Fruit fly (Drosophila melanogaster) whole organism, embryonic: ENCODE results near the gene Lcp65Ag3.

Source experiments
- Adf1 ChIP-seq: fragments of 200-800 bp; sonication (Bioruptor generic); IDR thresholded peaks from 2 replicates; pipeline ENCODE4 v1.3.6; 2022; ENCODE audit warnings: missing biosample characterization, missing genetic modification characterization
- Atf-2 ChIP-seq: fragments of 200-800 bp; sonication (Bioruptor generic); optimal IDR thresholded peaks from 2 replicates; lab custom pipeline; 2016; ENCODE audit warnings: missing biosample characterization, missing genetic modification characterization
- C15 ChIP-seq: fragments of 200-800 bp; sonication (Bioruptor generic); IDR thresholded peaks from 3 replicates; pipeline ENCODE4 v1.3.6; 2022; ENCODE audit warnings: missing biosample characterization, missing genetic modification characterization
- CG10209 ChIP-seq: fragments of 200-800 bp; sonication (Bioruptor generic); optimal IDR thresholded peaks from 3 replicates; lab custom pipeline; 2017; ENCODE audit warnings: missing biosample characterization, mild to moderate bottlenecking, missing genetic modification characterization, missing genetic modification reagents
- CG10267 ChIP-seq: fragments of 200-800 bp; sonication (Bioruptor generic); optimal IDR thresholded peaks from 2 replicates; lab custom pipeline; 2018; ENCODE audit warnings: missing biosample characterization, mild to moderate bottlenecking, missing genetic modification characterization, moderate library complexity
- CG11723 ChIP-seq: fragments of 200-800 bp; sonication (Bioruptor generic); optimal IDR thresholded peaks from 2 replicates; lab custom pipeline; 2017; ENCODE audit warnings: missing biosample characterization, mild to moderate bottlenecking, missing genetic modification characterization
- CG12071 ChIP-seq: fragments of 200-800 bp; sonication (Bioruptor generic); optimal IDR thresholded peaks from 3 replicates; lab custom pipeline; 2018; ENCODE audit warnings: missing biosample characterization, mild to moderate bottlenecking, missing genetic modification characterization
- CG12155 ChIP-seq: fragments of 200-800 bp; sonication (Bioruptor generic); optimal IDR thresholded peaks from 3 replicates; lab custom pipeline; 2016; ENCODE audit warnings: missing biosample characterization, missing genetic modification characterization
- CG12942 ChIP-seq: fragments of 200-800 bp; sonication (Bioruptor generic); optimal IDR thresholded peaks from 3 replicates; lab custom pipeline; 2016; ENCODE audit warnings: missing biosample characterization, missing genetic modification characterization
- CG13775 ChIP-seq: fragments of 200-800 bp; sonication (Bioruptor generic); optimal IDR thresholded peaks from 3 replicates; lab custom pipeline; 2017; ENCODE audit warnings: missing biosample characterization, mild to moderate bottlenecking, missing genetic modification characterization
- CG16863 ChIP-seq: fragments of 200-800 bp; sonication (Bioruptor generic); optimal IDR thresholded peaks from 3 replicates; lab custom pipeline; 2016; ENCODE audit warnings: missing biosample characterization, missing genetic modification characterization
- CG17802 ChIP-seq: fragments of 200-800 bp; sonication (Bioruptor generic); optimal IDR thresholded peaks from 2 replicates; lab custom pipeline; 2018; ENCODE audit warnings: missing biosample characterization, mild to moderate bottlenecking, missing genetic modification characterization, moderate library complexity
- CG18764 ChIP-seq: fragments of 200-800 bp; sonication (Bioruptor generic); optimal IDR thresholded peaks from 3 replicates; lab custom pipeline; 2016; ENCODE audit warnings: missing biosample characterization, missing genetic modification characterization
- CG30403 ChIP-seq: fragments of 200-800 bp; sonication (Bioruptor generic); optimal IDR thresholded peaks from 3 replicates; lab custom pipeline; 2016; ENCODE audit warnings: missing biosample characterization, missing genetic modification characterization
- CG31441 ChIP-seq: fragments of 200-800 bp; sonication (Bioruptor generic); IDR thresholded peaks from 2 replicates; pipeline ENCODE4 v1.3.6; 2022; ENCODE audit warnings: missing biosample characterization, missing genetic modification characterization
- CG32532 ChIP-seq: fragments of 200-800 bp; sonication (Bioruptor generic); IDR thresholded peaks from 2 replicates; pipeline ENCODE4 v1.3.6; 2022; ENCODE audit warnings: missing biosample characterization, missing genetic modification characterization
- CG3847 ChIP-seq: fragments of 200-800 bp; sonication (Bioruptor generic); IDR thresholded peaks from 2 replicates; pipeline ENCODE4 v1.3.6; 2022; ENCODE audit warnings: missing biosample characterization, missing genetic modification characterization
- CG4328 ChIP-seq: fragments of 200-800 bp; sonication (Bioruptor generic); optimal IDR thresholded peaks from 3 replicates; lab custom pipeline; 2017; ENCODE audit warnings: missing biosample characterization, missing genetic modification reagents, missing genetic modification characterization
- CG4854 ChIP-seq: fragments of 200-800 bp; sonication (Bioruptor generic); optimal IDR thresholded peaks from 2 replicates; lab custom pipeline; 2016; ENCODE audit warnings: missing biosample characterization, missing genetic modification characterization, inconsistent platforms
- CG5180 ChIP-seq: fragments of 200-800 bp; sonication (Bioruptor generic); optimal IDR thresholded peaks from 3 replicates; lab custom pipeline; 2017; ENCODE audit warnings: missing biosample characterization, missing genetic modification characterization, mild to moderate bottlenecking, moderate library complexity, missing genetic modification reagents
- CG6654 ChIP-seq: fragments of 200-800 bp; sonication (Bioruptor generic); optimal IDR thresholded peaks from 2 replicates; lab custom pipeline; 2017; ENCODE audit warnings: missing biosample characterization, mild to moderate bottlenecking, missing genetic modification characterization
- CG8290 ChIP-seq, 3 experiments: fragments of 200-800 bp; sonication (Bioruptor generic); optimal IDR thresholded peaks; 2 replicates each; lab custom pipeline; 2016 to 2019; ENCODE audit warnings: missing biosample characterization in 3 of 3, missing genetic modification characterization in 3 of 3, mild to moderate bottlenecking in 2 of 3, moderate library complexity in 1 of 3
- CG9817 ChIP-seq: fragments of 200-800 bp; sonication (Bioruptor generic); optimal IDR thresholded peaks from 2 replicates; lab custom pipeline; 2018; ENCODE audit warnings: missing biosample characterization, mild to moderate bottlenecking, missing genetic modification characterization, moderate library complexity
- Dad ChIP-seq: fragments of 200-800 bp; sonication (Bioruptor generic); optimal IDR thresholded peaks from 3 replicates; lab custom pipeline; 2016; ENCODE audit warnings: missing biosample characterization, missing genetic modification characterization
- Dek ChIP-seq: fragments of 200-800 bp; sonication (Bioruptor generic); optimal IDR thresholded peaks from 3 replicates; lab custom pipeline; 2019; ENCODE audit warnings: missing biosample characterization, mild to moderate bottlenecking, missing genetic modification characterization, moderate library complexity
- Dp ChIP-seq: fragments of 200-800 bp; sonication (Bioruptor generic); optimal IDR thresholded peaks from 2 replicates; lab custom pipeline; 2018; ENCODE audit warnings: missing biosample characterization, mild to moderate bottlenecking, missing genetic modification characterization, moderate library complexity
- Ets97D ChIP-seq: fragments of 200-800 bp; sonication (Bioruptor generic); optimal IDR thresholded peaks from 3 replicates; lab custom pipeline; 2016; ENCODE audit warnings: missing biosample characterization, missing genetic modification characterization
- HmgZ ChIP-seq: fragments of 200-800 bp; sonication (Bioruptor generic); optimal IDR thresholded peaks from 2 replicates; lab custom pipeline; 2018; ENCODE audit warnings: missing biosample characterization, mild to moderate bottlenecking, missing genetic modification characterization
- Kr ChIP-seq: fragments of 200-800 bp; sonication (Bioruptor generic); optimal IDR thresholded peaks from 2 replicates; lab custom pipeline; 2017; ENCODE audit warnings: missing biosample characterization, mild to moderate bottlenecking, missing genetic modification characterization
- NFAT ChIP-seq: fragments of 200-800 bp; sonication (Bioruptor generic); IDR thresholded peaks from 2 replicates; pipeline ENCODE4 v1.3.6; 2022; ENCODE audit warnings: missing biosample characterization, missing genetic modification characterization
- Optix ChIP-seq: fragments of 200-800 bp; sonication (Bioruptor generic); IDR thresholded peaks from 3 replicates; pipeline ENCODE4 v1.3.6; 2022; ENCODE audit warnings: missing biosample characterization, missing genetic modification characterization
- Taf1 ChIP-seq: fragments of 200-800 bp; sonication (Bioruptor generic); IDR thresholded peaks from 2 replicates; pipeline ENCODE4 v1.3.6; 2022; ENCODE audit warnings: missing biosample characterization, missing genetic modification characterization
- Vsx1 ChIP-seq: fragments of 200-800 bp; sonication (Bioruptor generic); optimal IDR thresholded peaks from 2 replicates; lab custom pipeline; 2017; ENCODE audit warnings: missing biosample characterization, mild to moderate bottlenecking, missing genetic modification characterization, missing genetic modification reagents
- ash1 ChIP-seq: fragments of 200-800 bp; sonication (Bioruptor generic); optimal IDR thresholded peaks from 2 replicates; lab custom pipeline; 2018; ENCODE audit warnings: missing biosample characterization, mild to moderate bottlenecking, missing genetic modification characterization
- bab2 ChIP-seq: fragments of 200-800 bp; sonication (Bioruptor generic); optimal IDR thresholded peaks from 2 replicates; lab custom pipeline; 2016; ENCODE audit warnings: missing biosample characterization, missing genetic modification characterization
- cato ChIP-seq: fragments of 200-800 bp; sonication (Bioruptor generic); optimal IDR thresholded peaks from 2 replicates; lab custom pipeline; 2016; ENCODE audit warnings: missing biosample characterization, missing genetic modification characterization, borderline replicate concordance
- dan ChIP-seq: fragments of 200-800 bp; sonication (Bioruptor generic); IDR thresholded peaks from 2 replicates; pipeline ENCODE4 v1.3.6; 2022; ENCODE audit warnings: missing biosample characterization, missing genetic modification characterization
- dmrt11E ChIP-seq: fragments of 200-800 bp; sonication (Bioruptor generic); optimal IDR thresholded peaks from 3 replicates; lab custom pipeline; 2018; ENCODE audit warnings: missing biosample characterization, mild to moderate bottlenecking, missing genetic modification characterization, moderate library complexity
- ham ChIP-seq: fragments of 200-800 bp; sonication (Bioruptor generic); IDR thresholded peaks from 2 replicates; pipeline ENCODE4 v1.3.6; 2022; ENCODE audit warnings: missing biosample characterization, missing genetic modification characterization
- lab ChIP-seq: fragments of 200-800 bp; sonication (Bioruptor generic); optimal IDR thresholded peaks from 3 replicates; lab custom pipeline; 2017; ENCODE audit warnings: missing biosample characterization, missing genetic modification characterization, mild to moderate bottlenecking, moderate library complexity, missing genetic modification reagents
- pros ChIP-seq: fragments of 200-800 bp; sonication (Bioruptor generic); optimal IDR thresholded peaks from 3 replicates; lab custom pipeline; 2019; ENCODE audit warnings: missing biosample characterization, mild to moderate bottlenecking, missing genetic modification characterization, moderate library complexity
- pum ChIP-seq: fragments of 200-800 bp; sonication (Bioruptor generic); optimal IDR thresholded peaks from 2 replicates; lab custom pipeline; 2016; ENCODE audit warnings: missing biosample characterization, missing genetic modification characterization
- slbo ChIP-seq: fragments of 200-800 bp; sonication (Bioruptor generic); IDR thresholded peaks from 2 replicates; pipeline ENCODE4 v1.3.6; 2022; ENCODE audit warnings: missing biosample characterization, missing genetic modification characterization
- tna ChIP-seq: fragments of 200-800 bp; sonication (Bioruptor generic); IDR thresholded peaks from 2 replicates; pipeline ENCODE4 v1.3.6; 2022; ENCODE audit warnings: missing biosample characterization, missing genetic modification characterization; ENCODE audit not compliant: partially characterized antibody
- toy ChIP-seq: fragments of 200-800 bp; sonication (Bioruptor generic); IDR thresholded peaks from 2 replicates; pipeline ENCODE4 v1.3.6; 2022; ENCODE audit warnings: missing biosample characterization, missing genetic modification characterization
- vfl ChIP-seq: fragments of 200-800 bp; sonication (Bioruptor generic); optimal IDR thresholded peaks from 2 replicates; lab custom pipeline; 2016; ENCODE audit warnings: missing biosample characterization, missing genetic modification characterization
- wdn ChIP-seq: fragments of 200-800 bp; sonication (Bioruptor generic); IDR thresholded peaks from 2 replicates; pipeline ENCODE4 v1.3.6; 2022; ENCODE audit warnings: missing biosample characterization, missing genetic modification characterization
- wor ChIP-seq: fragments of 200-800 bp; sonication (Bioruptor generic); IDR thresholded peaks from 2 replicates; pipeline ENCODE4 v1.3.6; 2022; ENCODE audit warnings: missing biosample characterization, missing genetic modification characterization

Lcp65Ag3 gene

dm6 chr3L:6159863-6160262 is 29.1 kb upstream of the Lcp65Ag3 start (continued):
- TF ChIP-seq CG16863 (GFP tag; lab: Kevin White, UChicago) (no peak), Kr (no peak), CG4854 (GFP tag; lab: Kevin White, UChicago) (no peak), wor (GFP tag; lab: Robert Waterston, UW) (no peak), CG10267 (tag; lab: Kevin White, UChicago) (peak; percentile 43), ham (GFP tag; lab: Robert Waterston, UW) (no peak), dmrt11E (tag; lab: Kevin White, UChicago) (peak; percentile 64), CG30403 (GFP tag; lab: Kevin White, UChicago) (peak; percentile 1), CG31441 (GFP tag; lab: Robert Waterston, UW) (peak; percentile 59), Dad (GFP tag; lab: Kevin White, UChicago) (no peak), wdn (no peak), toy (no peak), CG18764 (GFP tag; lab: Kevin White, UChicago) (no peak), Taf1 (GFP tag; lab: Robert Waterston, UW) (no peak), CG17802 (tag; lab: Kevin White, UChicago) (no peak), CG4328 (no peak)

- no peak for TF ChIP-seq vfl (GFP tag; lab: Kevin White, UChicago)
- TF ChIP-seq tna = no peak
- TF ChIP-seq pum (GFP tag; lab: Kevin White, UChicago) = no peak
- TF ChIP-seq Atf-2 (GFP tag; lab: Kevin White, UChicago) = no peak
- TF ChIP-seq slbo = 0 out of 2 replicates have a peak, but pooled peaks have one; percentile 13
- TF ChIP-seq C15 (GFP tag; lab: Robert Waterston, UW) = no peak
- no peak for TF ChIP-seq Vsx1 (GFP tag; lab: Kevin White, UChicago)
- no peak for TF ChIP-seq NFAT
Observed at dm6 chr3L:6158530-6158929, 27.7 kb upstream of the Lcp65Ag3 start, which contains the start of gene Cpr65Ay. Gene Cpr65Ay, minus strand, starts transcription at chr3L:6158630.

- TF ChIP-seq CG10209 (GFP tag; lab: Kevin White, UChicago) (peak; percentile 33), Ets97D (GFP tag; lab: Kevin White, UChicago) (no peak), CG11723 (peak; percentile 25), pum (GFP tag; lab: Kevin White, UChicago) (no peak), Optix (GFP tag; lab: Robert Waterston, UW) (no peak), CG5180 (GFP tag; lab: Kevin White, UChicago) (peak; percentile 63), Dp (GFP tag; lab: Kevin White, UChicago) (no peak), Adf1 (no peak), ash1 (GFP tag; lab: Kevin White, UChicago) (no peak), CG12942 (no peak), CG13775 (GFP tag; lab: Kevin White, UChicago) (no peak), wdn (no peak), pros (GFP tag; lab: Kevin White, UChicago) (peak; percentile 86), bab2 (GFP tag; lab: Kevin White, UChicago) (no peak), CG3847 (GFP tag; lab: Robert Waterston, UW) (no peak), cato (GFP tag; lab: Kevin White, UChicago) (peak; percentile 1), CG12071 (GFP tag; lab: Kevin White, UChicago) (no peak), CG32532 (no peak), CG12155 (GFP tag; lab: Kevin White, UChicago) (peak; percentile 0), Dek (tag; lab: Kevin White, UChicago) (peak; percentile 22), HmgZ (tag; lab: Kevin White, UChicago) (no peak), dan (GFP tag; lab: Robert Waterston, UW) (no peak), CG8290 (GFP tag; optimal IDR thresholded peaks at IDR 0.05; lab: Kevin White, UChicago) (no peak), CG8290 (tag; optimal IDR thresholded peaks at IDR 0.05; lab: Kevin White, UChicago) (no peak), lab (GFP tag; lab: Kevin White, UChicago) (peak; percentile 26), CG9817 (tag; lab: Kevin White, UChicago) (peak; percentile 38), CG6654 (GFP tag; lab: Kevin White, UChicago) (no peak)
Observed at dm6 chr3L:6157327-6158032, 26.7 kb upstream of the Lcp65Ag3 start, which contains the start of gene CG13297. Gene CG13297, minus strand, starts transcription at chr3L:6157377.
